Worm (Caenorhabditis elegans) whole organism, L4 larva: ENCODE data around the gene srlf-2.

Experiments
- F10B5.3 ChIP-seq: sonication (generic microtip); optimal IDR thresholded peaks from 2 replicates; lab custom pipeline; 2016; ENCODE audit warnings: mild to moderate bottlenecking, missing genetic modification characterization, missing compliant biosample characterization
- F26F4.8 ChIP-seq: fragments of 200-800 bp; sonication (Bioruptor generic); conservative IDR thresholded peaks from 2 replicates; pipeline ENCODE4 v1.3.6; 2022; ENCODE audit warnings: missing genetic modification characterization, missing compliant biosample characterization
- F37D6.2 ChIP-seq: sonication (generic microtip); optimal IDR thresholded peaks from 2 replicates; lab custom pipeline; 2016; ENCODE audit warnings: mild to moderate bottlenecking, missing genetic modification characterization, missing compliant biosample characterization
- F44E2.7 ChIP-seq: fragments of 200-800 bp; sonication (Bioruptor generic); IDR thresholded peaks from 2 replicates; pipeline ENCODE4 v2.1.2; 2022; ENCODE audit warnings: missing genetic modification characterization, missing compliant biosample characterization
- F49E8.2 ChIP-seq: sonication (generic microtip); optimal IDR thresholded peaks from 2 replicates; lab custom pipeline; 2016; ENCODE audit warnings: missing compliant biosample characterization, mild to moderate bottlenecking, missing genetic modification characterization, borderline replicate concordance
- T20F7.1 ChIP-seq: fragments of 200-800 bp; sonication (Bioruptor generic); optimal IDR thresholded peaks from 2 replicates; lab custom pipeline; 2018; ENCODE audit warnings: mild to moderate bottlenecking, missing genetic modification characterization, missing compliant biosample characterization
- ZK337.2 ChIP-seq: fragments of 200-800 bp; sonication (Bioruptor generic); IDR thresholded peaks from 2 replicates; pipeline ENCODE4 v1.3.6; 2022; ENCODE audit warnings: missing genetic modification reagents, missing genetic modification characterization, missing compliant biosample characterization
- aha-1 ChIP-seq: fragments of 150-350 bp; peaks from one replicate; lab custom pipeline; 2014; ENCODE audit warnings: missing biosample characterization, missing genetic modification characterization
- ceh-20 ChIP-seq: fragments of 200-800 bp; sonication (Bioruptor generic); IDR thresholded peaks from 2 replicates; pipeline ENCODE4 v1.3.6; 2022; ENCODE audit warnings: missing genetic modification reagents, missing genetic modification characterization, missing compliant biosample characterization
- ceh-32 ChIP-seq: sonication (generic microtip); optimal IDR thresholded peaks from 2 replicates; lab custom pipeline; 2016; ENCODE audit warnings: mild to moderate bottlenecking, missing genetic modification characterization, missing compliant biosample characterization; ENCODE audit not compliant: poor library complexity
- ces-1 ChIP-seq: fragments of 150-350 bp; sonication (generic microtip); optimal IDR thresholded peaks from 4 replicates; lab custom pipeline; 2014; ENCODE audit warnings: missing biosample characterization, missing genetic modification reagents, missing genetic modification characterization
- cey-2 ChIP-seq: sonication (generic microtip); optimal IDR thresholded peaks from 3 replicates; lab custom pipeline; 2017; ENCODE audit warnings: missing genetic modification characterization, mild to moderate bottlenecking, missing compliant biosample characterization, antibody characterized with exemption, borderline replicate concordance; ENCODE audit not compliant: insufficient read depth
- daf-16 ChIP-seq, 3 experiments: sonication (generic microtip); optimal IDR thresholded peaks; 2 replicates each; lab custom pipeline; 2016 to 2017; ENCODE audit warnings: missing genetic modification characterization in 3 of 3, missing genetic modification reagents in 3 of 3, mild to moderate bottlenecking in 2 of 3, missing compliant biosample characterization in 2 of 3, missing biosample characterization in 1 of 3, moderate library complexity in 1 of 3
- daf-19 ChIP-seq: fragments of 200-800 bp; sonication (Bioruptor generic); conservative IDR thresholded peaks from 2 replicates; pipeline ENCODE4 v1.3.6; 2022; ENCODE audit warnings: missing genetic modification characterization, missing compliant biosample characterization
- egl-27 ChIP-seq: sonication (generic microtip); optimal IDR thresholded peaks from 3 replicates; lab custom pipeline; 2017; ENCODE audit warnings: missing biosample characterization, missing genetic modification reagents, missing genetic modification characterization
- fkh-10 ChIP-seq: fragments of 150-350 bp; optimal IDR thresholded peaks from 2 replicates; lab custom pipeline; 2014; ENCODE audit warnings: missing biosample characterization, missing genetic modification reagents, missing genetic modification characterization
- hif-1 ChIP-seq, 2 experiments: sonication (generic microtip); optimal IDR thresholded peaks; 2 replicates each; lab custom pipeline; 2016 to 2017; ENCODE audit warnings: missing compliant biosample characterization in 2 of 2, missing genetic modification characterization in 2 of 2, missing genetic modification reagents in 2 of 2, missing genotype in 2 of 2, mild to moderate bottlenecking in 1 of 2
- hlh-11 ChIP-seq: fragments of 200-800 bp; sonication (Bioruptor generic); optimal IDR thresholded peaks from 2 replicates; lab custom pipeline; 2018; ENCODE audit warnings: mild to moderate bottlenecking, missing genetic modification characterization, missing compliant biosample characterization
- hlh-30 ChIP-seq: sonication (generic microtip); optimal IDR thresholded peaks from 2 replicates; lab custom pipeline; 2017; ENCODE audit warnings: antibody characterized with exemption, mild to moderate bottlenecking, missing genetic modification characterization, missing compliant biosample characterization; ENCODE audit not compliant: insufficient read depth
- lim-7 ChIP-seq: fragments of 200-800 bp; sonication (Bioruptor generic); IDR thresholded peaks from 2 replicates; pipeline ENCODE4 v1.3.6; 2022; ENCODE audit warnings: missing genetic modification characterization, missing compliant biosample characterization
- lin-1 ChIP-seq: fragments of 200-800 bp; sonication (Bioruptor generic); IDR thresholded peaks from 2 replicates; pipeline ENCODE4 v1.3.6; 2022; ENCODE audit warnings: missing genetic modification reagents, missing genetic modification characterization, missing compliant biosample characterization
- lin-13 ChIP-seq: fragments of 150-350 bp; optimal IDR thresholded peaks from 2 replicates; lab custom pipeline; 2014; ENCODE audit warnings: missing biosample characterization, missing genetic modification reagents, missing genetic modification characterization
- lin-38 ChIP-seq: fragments of 200-800 bp; sonication (Bioruptor generic); IDR thresholded peaks from 2 replicates; pipeline ENCODE4 v1.3.6; 2022; ENCODE audit warnings: missing genetic modification reagents, missing genetic modification characterization, missing compliant biosample characterization
- madf-5 ChIP-seq, 2 experiments: fragments of 200-800 bp; sonication (Bioruptor generic); IDR thresholded peaks; 2 replicates each; pipeline ENCODE4 v1.3.6; 2022; ENCODE audit warnings: missing compliant biosample characterization in 2 of 2, missing genetic modification characterization in 2 of 2
- mdl-1 ChIP-seq, 2 experiments: fragments of 150-350 bp in 1 of 2; sonication (generic microtip) in 1 of 2; optimal IDR thresholded peaks; 2 replicates each; lab custom pipeline; 2014 to 2017; ENCODE audit warnings: missing biosample characterization in 2 of 2, missing genetic modification characterization in 2 of 2
- mes-2 ChIP-seq: sonication (generic microtip); optimal IDR thresholded peaks from 2 replicates; lab custom pipeline; 2016; ENCODE audit warnings: missing genotype, mild to moderate bottlenecking, missing genetic modification characterization, missing compliant biosample characterization; ENCODE audit not compliant: poor library complexity, severe bottlenecking
- mxl-2 ChIP-seq: fragments of 200-800 bp; sonication (Bioruptor generic); conservative IDR thresholded peaks from 2 replicates; pipeline ENCODE4 v1.3.6; 2022; ENCODE audit warnings: missing genetic modification reagents, missing genetic modification characterization, missing compliant biosample characterization
- mxl-3 ChIP-seq: fragments of 200-800 bp; sonication (Bioruptor generic); optimal IDR thresholded peaks from 2 replicates; lab custom pipeline; 2018; ENCODE audit warnings: mild to moderate bottlenecking, missing genetic modification characterization, missing compliant biosample characterization
- nhr-10 ChIP-seq: fragments of 150-350 bp; optimal IDR thresholded peaks from 2 replicates; lab custom pipeline; 2014; ENCODE audit warnings: missing biosample characterization, missing genetic modification characterization
- nhr-11 ChIP-seq: fragments of 150-350 bp; optimal IDR thresholded peaks from 2 replicates; lab custom pipeline; 2014; ENCODE audit warnings: missing biosample characterization, missing genetic modification characterization
- nhr-237 ChIP-seq: sonication (generic microtip); optimal IDR thresholded peaks from 2 replicates; lab custom pipeline; 2017; ENCODE audit warnings: missing biosample characterization, missing genetic modification characterization
- nhr-28 ChIP-seq: fragments of 150-350 bp; optimal IDR thresholded peaks from 2 replicates; lab custom pipeline; 2014; ENCODE audit warnings: missing biosample characterization, missing genetic modification characterization
- nhr-42 ChIP-seq: fragments of 200-800 bp; sonication (Bioruptor generic); IDR thresholded peaks from 2 replicates; pipeline ENCODE4 v1.3.6; 2022; ENCODE audit warnings: missing genetic modification characterization, missing compliant biosample characterization
- nhr-76 ChIP-seq: fragments of 150-350 bp; optimal IDR thresholded peaks from 2 replicates; lab custom pipeline; 2014; ENCODE audit warnings: missing biosample characterization, missing genetic modification characterization
- nhr-77 ChIP-seq: fragments of 150-350 bp; optimal IDR thresholded peaks from 2 replicates; lab custom pipeline; 2014; ENCODE audit warnings: missing biosample characterization, missing genetic modification characterization
- pha-4 ChIP-seq, 2 experiments: fragments of 150-350 bp in 1 of 2; fragments of 200-800 bp in 1 of 2; sonication (Bioruptor generic) in 1 of 2; IDR thresholded peaks in 1 of 2; optimal IDR thresholded peaks in 1 of 2; 2 replicates each; pipeline versions ENCODE4 v1.3.6 to Lab custom; 2014 to 2022; ENCODE audit warnings: missing genetic modification characterization in 2 of 2, missing genetic modification reagents in 2 of 2, missing biosample characterization in 1 of 2, missing compliant biosample characterization in 1 of 2
- pqm-1 ChIP-seq: sonication (generic microtip); optimal IDR thresholded peaks from 2 replicates; lab custom pipeline; 2017; ENCODE audit warnings: missing biosample characterization, missing genetic modification characterization
- set-16 ChIP-seq: fragments of 200-800 bp; sonication (Bioruptor generic); IDR thresholded peaks from 2 replicates; pipeline ENCODE4 v1.3.6; 2022; ENCODE audit warnings: missing genetic modification reagents, missing genetic modification characterization, missing compliant biosample characterization
- tag-97 ChIP-seq: fragments of 200-800 bp; sonication (Bioruptor generic); IDR thresholded peaks from 2 replicates; pipeline ENCODE4 v1.3.6; 2022; ENCODE audit warnings: missing genetic modification characterization, missing compliant biosample characterization
- unc-130 ChIP-seq: sonication (generic microtip); optimal IDR thresholded peaks from 2 replicates; lab custom pipeline; 2016; ENCODE audit warnings: missing genetic modification reagents, missing genetic modification characterization, missing compliant biosample characterization
- unc-62 ChIP-seq, 3 experiments: fragments of 150-350 bp in 1 of 3; sonication (generic microtip); optimal IDR thresholded peaks in 2 of 3; peaks in 1 of 3; 1 replicate in 1 of 3; 2 replicates in 2 of 3; lab custom pipeline; 2014 to 2017; ENCODE audit warnings: missing biosample characterization in 3 of 3, missing genetic modification characterization in 3 of 3, missing genetic modification reagents in 3 of 3, missing genotype in 1 of 3
- zfp-3 ChIP-seq: fragments of 200-800 bp; sonication (Bioruptor generic); conservative IDR thresholded peaks from 2 replicates; pipeline ENCODE4 v1.3.6; 2022; ENCODE audit warnings: missing genetic modification reagents, missing genetic modification characterization, missing compliant biosample characterization
- zip-11 ChIP-seq: fragments of 200-800 bp; sonication (Bioruptor generic); IDR thresholded peaks from 2 replicates; pipeline ENCODE4 v1.3.6; 2022; ENCODE audit warnings: missing genetic modification characterization, missing compliant biosample characterization

The srlf-2 gene

ce11 chrIV:8534997-8535414 is 45.0 kb downstream of the srlf-2 start (continued):
- no peak for TF ChIP-seq nhr-10
- no peak for TF ChIP-seq ces-1 (GFP tag; lab: Kevin White, UChicago)
- no peak for TF ChIP-seq lin-13
- TF ChIP-seq, all 104 proteins: peak for 26

- TF ChIP-seq tag-97 (GFP tag; lab: Robert Waterston, UW) (no peak), hlh-30 (tag; lab: Kevin White, UChicago) (no peak), lin-38 (GFP tag; lab: Robert Waterston, UW) (0 out of 2 replicates have a peak, but pooled peaks have one; percentile 6), nhr-10 (no peak), ceh-20 (GFP tag; lab: Robert Waterston, UW) (no peak), T20F7.1 (no peak), daf-16 (GFP tag; optimal IDR thresholded peaks at IDR 0.05; lab: Kevin White, UChicago) (no peak), daf-16 (tag; optimal IDR thresholded peaks at IDR 0.05; lab: Kevin White, UChicago) (peak; percentile 20), nhr-11 (tag; lab: Kevin White, UChicago) (no peak), madf-5 (GFP tag; IDR thresholded peaks at IDR 0.05; lab: Robert Waterston, UW) (no peak), nhr-76 (no peak), aha-1 (tag; lab: Kevin White, UChicago) (peak; percentile 94)
These were observed 45.9 kb downstream of the srlf-2 start for ce11 chrIV:8535946-8536345.

ce11 chrIV:8538011-8538658 is 48.1 kb downstream of the srlf-2 start:
- TF ChIP-seq zip-11 (no peak), egl-27 (tag; lab: Kevin White, UChicago) (no peak), tag-97 (GFP tag; lab: Robert Waterston, UW) (no peak), cey-2 (tag; lab: Kevin White, UChicago) (no peak), lin-13 (no peak), F44E2.7 (GFP tag; lab: Robert Waterston, UW) (no peak), nhr-77 (peak; percentile 10), F26F4.8 (GFP tag; lab: Robert Waterston, UW) (no peak), F10B5.3 (no peak), nhr-28 (tag; lab: Kevin White, UChicago) (no peak), ceh-32 (tag; lab: Kevin White, UChicago) (no peak), hif-1 (tag; optimal IDR thresholded peaks at IDR 0.05; lab: Kevin White, UChicago) (no peak), lin-38 (GFP tag; lab: Robert Waterston, UW) (no peak), unc-62 (GFP tag; optimal IDR thresholded peaks at IDR 0.05 in 1 of 2; lab: Kevin White, UChicago) (no peak), unc-62 (tag; optimal IDR thresholded peaks at IDR 0.05; lab: Kevin White, UChicago) (no peak), mdl-1 (tag; optimal IDR thresholded peaks at IDR 0.05; lab: Kevin White, UChicago) (no peak), unc-130 (GFP tag; lab: Kevin White, UChicago) (no peak), zfp-3 (GFP tag; lab: Robert Waterston, UW) (0 out of 2 replicates have a peak, but pooled peaks have one; percentile 16), ZK337.2 (GFP tag; lab: Robert Waterston, UW) (0 out of 2 replicates have a peak, but pooled peaks have one; percentile 33), fkh-10 (GFP tag; lab: Kevin White, UChicago) (no peak), lim-7 (GFP tag; lab: Robert Waterston, UW) (no peak), mes-2 (tag; lab: Kevin White, UChicago) (no peak), nhr-42 (no peak), daf-16 (GFP tag; optimal IDR thresholded peaks at IDR 0.05; lab: Kevin White, UChicago) (peak in 1 of 2 experiments; percentile 38), daf-16 (tag; optimal IDR thresholded peaks at IDR 0.05; lab: Kevin White, UChicago) (peak; percentile 50), hlh-30 (tag; lab: Kevin White, UChicago) (no peak), set-16 (no peak), F49E8.2 (tag; lab: Kevin White, UChicago) (no peak), aha-1 (tag; lab: Kevin White, UChicago) (peak; percentile 89), pha-4 (GFP tag; IDR thresholded peaks at IDR 0.05; lab: Robert Waterston, UW) (no peak; the same call in 1 of the 2 replicates), pha-4 (tag; optimal IDR thresholded peaks at IDR 0.05; lab: Kevin White, UChicago) (no peak), pqm-1 (tag; lab: Kevin White, UChicago) (no peak), nhr-10 (no peak), mxl-2 (GFP tag; lab: Robert Waterston, UW) (no peak), mxl-3 (GFP tag; lab: Kevin White, UChicago) (no peak), F37D6.2 (no peak), nhr-237 (tag; lab: Kevin White, UChicago) (no peak), lin-1 (GFP tag; lab: Robert Waterston, UW) (peak; percentile 56; the same call in 1 of the 2 replicates), hlh-11 (tag; lab: Kevin White, UChicago) (no peak), daf-19 (GFP tag; lab: Robert Waterston, UW) (no peak)
